Fruit fly (Drosophila melanogaster): ENCODE measurements around the gene Hrb87F.

Hrb87F gene

dm6 chr3R:13676137-13677086 is 16.1 kb upstream of the Hrb87F start, which contains the start of the genes Lkb1 and CG9588 (continued):
- peak; percentile 1 for TF ChIP-seq CG3838 (GFP tag; optimal IDR thresholded peaks at IDR 0.05)
- peak; percentile 67 for TF ChIP-seq Ada2b (GFP tag; IDR thresholded peaks at IDR 0.05)
- TF ChIP-seq CG8359 (GFP tag; optimal IDR thresholded peaks at IDR 0.05; ENCODE audit: borderline replicate concordance), result no peak
- no peak for TF ChIP-seq ATbp (GFP tag; optimal IDR thresholded peaks at IDR 0.05)
- no peak for TF ChIP-seq nerfin-2 (GFP tag; IDR thresholded peaks at IDR 0.05; ENCODE audit: partially characterized antibody)
- peak; percentile 52; the same call in 1 of the 2 replicates for TF ChIP-seq toy (GFP tag; IDR thresholded peaks at IDR 0.05)
- no peak for TF ChIP-seq CG15601 (tag; optimal IDR thresholded peaks at IDR 0.05)
- peak; percentile 66 for TF ChIP-seq Xbp1 (GFP tag; optimal IDR thresholded peaks at IDR 0.05)
- peak; percentile 45 for TF ChIP-seq CG13624 (GFP tag; optimal IDR thresholded peaks at IDR 0.05)
- no peak for TF ChIP-seq sc (optimal IDR thresholded peaks at IDR 0.05)
- no peak for TF ChIP-seq sc (GFP tag; optimal IDR thresholded peaks at IDR 0.05)
- TF ChIP-seq CG12071 (GFP tag; optimal IDR thresholded peaks at IDR 0.05), result no peak
- no peak for TF ChIP-seq Bgb (GFP tag; IDR thresholded peaks at IDR 0.05; ENCODE audit: partially characterized antibody)
- TF ChIP-seq Atf6 (GFP tag; IDR thresholded peaks at IDR 0.05), result peak; percentile 71
- TF ChIP-seq CG4617 (GFP tag; optimal IDR thresholded peaks at IDR 0.05; ENCODE audit: borderline replicate concordance), result peak; percentile 98
- no peak for TF ChIP-seq MTF-1 (GFP tag; optimal IDR thresholded peaks at IDR 0.05; ENCODE audit: borderline replicate concordance)
- TF ChIP-seq dysf (GFP tag; IDR thresholded peaks at IDR 0.05), result peak; percentile 79
- TF ChIP-seq rib (GFP tag; IDR thresholded peaks at IDR 0.05), result no peak
- 0 out of 2 replicates have a peak, but pooled peaks have one; percentile 28 for TF ChIP-seq bowl (GFP tag; IDR thresholded peaks at IDR 0.05)
- TF ChIP-seq CG3407 (GFP tag; optimal IDR thresholded peaks at IDR 0.05), result no peak
- TF ChIP-seq CG10147 (GFP tag; optimal IDR thresholded peaks at IDR 0.05), result no peak
- no peak for TF ChIP-seq aop (GFP tag; IDR thresholded peaks at IDR 0.05)
- TF ChIP-seq CG2889 (GFP tag; IDR thresholded peaks at IDR 0.05), result peak; percentile 77
- TF ChIP-seq CG2875 (GFP tag; optimal IDR thresholded peaks at IDR 0.05), result peak; percentile 25
- TF ChIP-seq HLH3B (GFP tag; IDR thresholded peaks at IDR 0.05), result peak; percentile 68
- TF ChIP-seq wor (GFP tag; IDR thresholded peaks at IDR 0.05), result peak; percentile 41; the same call in 1 of the 2 replicates
- peak; percentile 41 for TF ChIP-seq Meics (GFP tag; optimal IDR thresholded peaks at IDR 0.05)
- no peak for TF ChIP-seq en (GFP tag; optimal IDR thresholded peaks at IDR 0.05)
- TF ChIP-seq z (GFP tag; IDR thresholded peaks at IDR 0.05), result no peak
- peak; percentile 20 for TF ChIP-seq CG18262 (tag; optimal IDR thresholded peaks at IDR 0.05)
- no peak for TF ChIP-seq CG5245 (GFP tag; optimal IDR thresholded peaks at IDR 0.05)
- no peak for TF ChIP-seq pan (optimal IDR thresholded peaks at IDR 0.05)
- peak in 1 of 2 experiments; percentile 86 for TF ChIP-seq pan (GFP tag; optimal IDR thresholded peaks at IDR 0.05 in 1 of 2, IDR thresholded peaks at IDR 0.05 in 1 of 2)
- no peak for TF ChIP-seq Stat92E (GFP tag; optimal IDR thresholded peaks at IDR 0.05)
- TF ChIP-seq CG42726 (GFP tag; IDR thresholded peaks at IDR 0.05; ENCODE audit: partially characterized antibody), result no peak
- peak; percentile 28 for TF ChIP-seq CG7556 (GFP tag; optimal IDR thresholded peaks at IDR 0.05)
- TF ChIP-seq CG17912 (GFP tag; optimal IDR thresholded peaks at IDR 0.05), result no peak
- TF ChIP-seq CG13287 (GFP tag; IDR thresholded peaks at IDR 0.05; ENCODE audit: partially characterized antibody), result peak; percentile 45; the same call in 1 of the 2 replicates
- TF ChIP-seq bab2 (GFP tag; optimal IDR thresholded peaks at IDR 0.05), result peak; percentile 55
- TF ChIP-seq Hmx (GFP tag; optimal IDR thresholded peaks at IDR 0.05), result no peak
- TF ChIP-seq corto (GFP tag; optimal IDR thresholded peaks at IDR 0.05), result no peak
- no peak for TF ChIP-seq schlank (tag; optimal IDR thresholded peaks at IDR 0.05)
- no peak for TF ChIP-seq CG15011 (GFP tag; optimal IDR thresholded peaks at IDR 0.05)
- peak; percentile 38 for TF ChIP-seq NfI (GFP tag; optimal IDR thresholded peaks at IDR 0.05)
- TF ChIP-seq dmrt99B (tag; optimal IDR thresholded peaks at IDR 0.05), result no peak
- TF ChIP-seq CG6791 (GFP tag; IDR thresholded peaks at IDR 0.05; ENCODE audit: partially characterized antibody), result peak; percentile 52; the same call in 2 of the 3 replicates
- TF ChIP-seq zf30C (GFP tag; optimal IDR thresholded peaks at IDR 0.05), result no peak
- TF ChIP-seq sr (GFP tag; IDR thresholded peaks at IDR 0.05), result peak; percentile 68; the same call in 2 of the 3 replicates
